Fruit fly (Drosophila melanogaster) whole organism, prepupa: ENCODE data around the gene CG8326.

Experiments
- Blimp-1 ChIP-seq: fragments of 200-800 bp; sonication (Bioruptor generic); optimal IDR thresholded peaks from 3 replicates; lab custom pipeline; 2017; ENCODE audit warnings: missing biosample characterization, missing genetic modification characterization, mild to moderate bottlenecking, moderate library complexity, missing genetic modification reagents
- CG10631 ChIP-seq: fragments of 200-800 bp; sonication (Bioruptor generic); optimal IDR thresholded peaks from 2 replicates; lab custom pipeline; 2016; ENCODE audit warnings: missing biosample characterization, missing genetic modification characterization
- CG10669 ChIP-seq: fragments of 200-800 bp; sonication (Bioruptor generic); optimal IDR thresholded peaks from 3 replicates; lab custom pipeline; 2018; ENCODE audit warnings: missing biosample characterization, mild to moderate bottlenecking, missing genetic modification characterization, moderate library complexity
- CG11294 ChIP-seq: fragments of 200-800 bp; sonication (Bioruptor generic); IDR thresholded peaks from 2 replicates; pipeline ENCODE4 v1.3.6; 2022; ENCODE audit warnings: missing biosample characterization, missing genetic modification characterization
- CG11762 ChIP-seq: fragments of 200-800 bp; sonication (Bioruptor generic); optimal IDR thresholded peaks from 3 replicates; lab custom pipeline; 2016; ENCODE audit warnings: missing biosample characterization, missing genetic modification characterization; ENCODE audit not compliant: insufficient read depth
- CG11902 ChIP-seq: fragments of 200-800 bp; sonication (Bioruptor generic); optimal IDR thresholded peaks from 3 replicates; lab custom pipeline; 2016; ENCODE audit warnings: missing biosample characterization, missing genetic modification characterization
- CG15336 ChIP-seq: fragments of 200-800 bp; sonication (Bioruptor generic); IDR thresholded peaks from 2 replicates; pipeline ENCODE4 v1.3.6; 2022; ENCODE audit warnings: missing biosample characterization, missing genetic modification characterization
- CG16779 ChIP-seq: fragments of 200-800 bp; sonication (Bioruptor generic); optimal IDR thresholded peaks from 3 replicates; lab custom pipeline; 2017; ENCODE audit warnings: missing biosample characterization, mild to moderate bottlenecking, missing genetic modification characterization
- CG3032 ChIP-seq: fragments of 200-800 bp; optimal IDR thresholded peaks from 2 replicates; lab custom pipeline; 2019; ENCODE audit warnings: missing biosample characterization, mild to moderate bottlenecking, missing genetic modification characterization, moderate library complexity
- CG31627 ChIP-seq: fragments of 200-800 bp; sonication (Bioruptor generic); optimal IDR thresholded peaks from 3 replicates; lab custom pipeline; 2016; ENCODE audit warnings: missing biosample characterization, missing genetic modification characterization
- CG32006 ChIP-seq: fragments of 200-800 bp; sonication (Bioruptor generic); optimal IDR thresholded peaks from 3 replicates; lab custom pipeline; 2017; ENCODE audit warnings: missing biosample characterization, mild to moderate bottlenecking, missing genetic modification characterization
- CG34406 ChIP-seq: fragments of 200-800 bp; sonication (Bioruptor generic); optimal IDR thresholded peaks from 3 replicates; lab custom pipeline; 2016; ENCODE audit warnings: missing biosample characterization, missing genetic modification characterization
- CG3919 ChIP-seq: fragments of 200-800 bp; sonication (Bioruptor generic); optimal IDR thresholded peaks from 3 replicates; lab custom pipeline; 2016; ENCODE audit warnings: missing biosample characterization, missing genetic modification characterization
- CG6163 ChIP-seq: fragments of 200-800 bp; sonication (Bioruptor generic); IDR thresholded peaks from 3 replicates; pipeline ENCODE4 v1.3.6; 2022; ENCODE audit warnings: missing biosample characterization, missing genetic modification characterization
- CG6792 ChIP-seq: fragments of 200-800 bp; sonication (Bioruptor generic); optimal IDR thresholded peaks from 3 replicates; lab custom pipeline; 2016; ENCODE audit warnings: missing biosample characterization, missing genetic modification characterization
- CG6854 ChIP-seq: fragments of 200-800 bp; sonication (Bioruptor generic); optimal IDR thresholded peaks from 2 replicates; lab custom pipeline; 2017; ENCODE audit warnings: missing biosample characterization, mild to moderate bottlenecking, missing genetic modification characterization
- CG7368 ChIP-seq: fragments of 200-800 bp; sonication (Bioruptor generic); optimal IDR thresholded peaks from 3 replicates; lab custom pipeline; 2016; ENCODE audit warnings: missing biosample characterization, missing genetic modification characterization
- CG8632 ChIP-seq: fragments of 200-800 bp; sonication (Bioruptor generic); optimal IDR thresholded peaks from 3 replicates; lab custom pipeline; 2016; ENCODE audit warnings: missing biosample characterization, missing genetic modification characterization
- Eip78C ChIP-seq: fragments of 200-800 bp; sonication (Bioruptor generic); peaks from one replicate; lab custom pipeline; 2016; ENCODE audit warnings: missing biosample characterization, missing genetic modification characterization
- Eip93F ChIP-seq: fragments of 200-800 bp; sonication (Bioruptor generic); optimal IDR thresholded peaks from 2 replicates; lab custom pipeline; 2016; ENCODE audit warnings: missing biosample characterization, mild to moderate bottlenecking, missing genetic modification characterization
- Ets96B ChIP-seq: fragments of 200-800 bp; optimal IDR thresholded peaks from 2 replicates; lab custom pipeline; 2019; ENCODE audit warnings: missing biosample characterization, mild to moderate bottlenecking, missing genetic modification characterization, moderate library complexity
- Gug ChIP-seq: fragments of 200-800 bp; sonication (Bioruptor generic); IDR thresholded peaks from 2 replicates; pipeline ENCODE4 v1.3.6; 2022; ENCODE audit warnings: missing biosample characterization, missing genetic modification characterization
- Lpt ChIP-seq: fragments of 200-800 bp; sonication (Bioruptor generic); optimal IDR thresholded peaks from 3 replicates; lab custom pipeline; 2016; ENCODE audit warnings: missing biosample characterization, missing genetic modification characterization
- Met ChIP-seq: fragments of 200-800 bp; sonication (Bioruptor generic); optimal IDR thresholded peaks from 3 replicates; lab custom pipeline; 2016; ENCODE audit warnings: missing biosample characterization, missing genetic modification characterization
- OdsH ChIP-seq: fragments of 200-800 bp; sonication (Bioruptor generic); optimal IDR thresholded peaks from 3 replicates; lab custom pipeline; 2016; ENCODE audit warnings: missing biosample characterization, missing genetic modification characterization
- Smox ChIP-seq: fragments of 200-800 bp; sonication (Bioruptor generic); optimal IDR thresholded peaks from 3 replicates; lab custom pipeline; 2016; ENCODE audit warnings: missing biosample characterization, missing genetic modification characterization
- Sox102F ChIP-seq: fragments of 200-800 bp; sonication (Bioruptor generic); optimal IDR thresholded peaks from 2 replicates; lab custom pipeline; 2016; ENCODE audit warnings: missing biosample characterization, mild to moderate bottlenecking, missing genetic modification characterization
- Sox15 ChIP-seq: fragments of 200-800 bp; sonication (Bioruptor generic); optimal IDR thresholded peaks from 3 replicates; lab custom pipeline; 2016; ENCODE audit warnings: missing biosample characterization, missing genetic modification characterization
- achi ChIP-seq: fragments of 200-800 bp; sonication (Bioruptor generic); optimal IDR thresholded peaks from 3 replicates; lab custom pipeline; 2016; ENCODE audit warnings: missing biosample characterization, missing genetic modification characterization
- cyc ChIP-seq: fragments of 200-800 bp; sonication (Bioruptor generic); optimal IDR thresholded peaks from 3 replicates; lab custom pipeline; 2016; ENCODE audit warnings: missing biosample characterization, missing genetic modification characterization
- dac ChIP-seq: fragments of 200-800 bp; sonication (Bioruptor generic); optimal IDR thresholded peaks from 2 replicates; lab custom pipeline; 2017; ENCODE audit warnings: missing biosample characterization, mild to moderate bottlenecking, missing genetic modification characterization
- dsx ChIP-seq: fragments of 200-800 bp; optimal IDR thresholded peaks from 3 replicates; lab custom pipeline; 2019; ENCODE audit warnings: missing biosample characterization, mild to moderate bottlenecking, missing genetic modification characterization, moderate library complexity; ENCODE audit not compliant: poor library complexity, severe bottlenecking
- eg ChIP-seq: fragments of 200-800 bp; sonication (Bioruptor generic); IDR thresholded peaks from 3 replicates; pipeline ENCODE4 v1.3.6; 2022; ENCODE audit warnings: missing biosample characterization, missing genetic modification characterization
- fd85E ChIP-seq: fragments of 200-800 bp; sonication (Bioruptor generic); optimal IDR thresholded peaks from 3 replicates; lab custom pipeline; 2016; ENCODE audit warnings: missing biosample characterization, missing genetic modification characterization
- fkh ChIP-seq: fragments of 200-800 bp; sonication (Bioruptor generic); optimal IDR thresholded peaks from 3 replicates; lab custom pipeline; 2017; ENCODE audit warnings: missing biosample characterization, mild to moderate bottlenecking, missing genetic modification characterization, moderate library complexity
- lz ChIP-seq: fragments of 200-800 bp; sonication (Bioruptor generic); optimal IDR thresholded peaks from 3 replicates; lab custom pipeline; 2016; ENCODE audit warnings: missing biosample characterization, missing genetic modification characterization
- net ChIP-seq: fragments of 200-800 bp; sonication (Bioruptor generic); optimal IDR thresholded peaks from 3 replicates; lab custom pipeline; 2016; ENCODE audit warnings: missing biosample characterization, missing genetic modification characterization
- pdm3 ChIP-seq: fragments of 200-800 bp; sonication (Bioruptor generic); optimal IDR thresholded peaks from 3 replicates; lab custom pipeline; 2016; ENCODE audit warnings: missing biosample characterization, missing genetic modification characterization
- ss ChIP-seq, 2 experiments: fragments of 200-800 bp; sonication (Bioruptor generic); optimal IDR thresholded peaks; 2 replicates in 1 of 2; 3 replicates in 1 of 2; lab custom pipeline; 2017 to 2018; ENCODE audit warnings: mild to moderate bottlenecking in 2 of 2, missing biosample characterization in 2 of 2, missing genetic modification characterization in 2 of 2, moderate library complexity in 1 of 2
- svp ChIP-seq: fragments of 200-800 bp; sonication (Bioruptor generic); peaks from one replicate; lab custom pipeline; 2016; ENCODE audit warnings: missing biosample characterization, missing genetic modification characterization
- topi ChIP-seq: fragments of 200-800 bp; sonication (Bioruptor generic); optimal IDR thresholded peaks from 3 replicates; lab custom pipeline; 2016; ENCODE audit warnings: missing biosample characterization, missing genetic modification characterization
- vri ChIP-seq: fragments of 200-800 bp; sonication (Bioruptor generic); optimal IDR thresholded peaks from 3 replicates; lab custom pipeline; 2016; ENCODE audit warnings: missing biosample characterization, mild to moderate bottlenecking, missing genetic modification characterization

The CG8326 gene

dm6 chrX:17595822-17596221 lies 33.5 kb downstream of the CG8326 start (continued):
- TF ChIP-seq CG6792 (peak; percentile 80), CG11902 (GFP tag; lab: Kevin White, UChicago) (peak; percentile 73), pdm3 (GFP tag; lab: Kevin White, UChicago) (peak; percentile 82), ss (GFP tag; optimal IDR thresholded peaks at IDR 0.05; lab: Kevin White, UChicago) (peak; percentile 29 to 73), dsx (GFP tag; lab: Kevin White, UChicago) (peak; percentile 67), CG11762 (peak; percentile 51), lz (GFP tag; lab: Kevin White, UChicago) (peak; percentile 83), Blimp-1 (GFP tag; lab: Kevin White, UChicago) (peak; percentile 42), CG32006 (GFP tag; lab: Kevin White, UChicago) (peak; percentile 73), CG15336 (peak; percentile 75), CG7368 (GFP tag; lab: Kevin White, UChicago) (peak; percentile 69), CG6854 (GFP tag; lab: Kevin White, UChicago) (peak; percentile 59), net (GFP tag; lab: Kevin White, UChicago) (peak; percentile 82), OdsH (peak; percentile 85), CG10631 (peak; percentile 82), CG34406 (GFP tag; lab: Kevin White, UChicago) (peak; percentile 79), CG6163 (GFP tag; lab: Robert Waterston, UW) (peak; percentile 82), Eip78C (GFP tag; lab: Kevin White, UChicago) (peak; percentile 95), Smox (GFP tag; lab: Kevin White, UChicago) (peak; percentile 81), svp (GFP tag; lab: Kevin White, UChicago) (peak; percentile 91), vri (GFP tag; lab: Kevin White, UChicago) (peak; percentile 75), CG16779 (tag; lab: Kevin White, UChicago) (no peak), dac (peak; percentile 17), Gug (GFP tag; lab: Robert Waterston, UW) (peak; percentile 50; the same call in 1 of the 2 replicates), CG8632 (GFP tag; lab: Kevin White, UChicago) (peak; percentile 81)
- TF ChIP-seq, all 60 proteins: peak for 55

dm6 chrX:17594745-17595144 lies 34.5 kb downstream of the CG8326 start:
- TF ChIP-seq CG10669 (GFP tag; lab: Kevin White, UChicago) (peak; percentile 23), CG6163 (GFP tag; lab: Robert Waterston, UW) (peak; percentile 47; the same call in 1 of the 3 replicates), Ets96B (tag; lab: Kevin White, UChicago) (peak; percentile 20), svp (GFP tag; lab: Kevin White, UChicago) (peak; percentile 62), dsx (GFP tag; lab: Kevin White, UChicago) (peak; percentile 38), ss (GFP tag; optimal IDR thresholded peaks at IDR 0.05; lab: Kevin White, UChicago) (peak in 1 of 2 experiments; percentile 19), fd85E (no peak), CG10631 (peak; percentile 23), eg (GFP tag; lab: Robert Waterston, UW) (0 out of 3 replicates have a peak, but pooled peaks have one; percentile 30), Lpt (GFP tag; lab: Kevin White, UChicago) (no peak), CG11294 (no peak), cyc (GFP tag; lab: Kevin White, UChicago) (no peak), CG15336 (peak; percentile 60), CG3919 (GFP tag; lab: Kevin White, UChicago) (peak; percentile 18), pdm3 (GFP tag; lab: Kevin White, UChicago) (peak; percentile 16), topi (GFP tag; lab: Kevin White, UChicago) (peak; percentile 5), fkh (GFP tag; lab: Kevin White, UChicago) (no peak), Eip78C (GFP tag; lab: Kevin White, UChicago) (peak; percentile 82), Met (GFP tag; lab: Kevin White, UChicago) (no peak), OdsH (no peak), Sox102F (GFP tag; lab: Kevin White, UChicago) (no peak), CG3032 (tag; lab: Kevin White, UChicago) (peak; percentile 16)

DNA sequence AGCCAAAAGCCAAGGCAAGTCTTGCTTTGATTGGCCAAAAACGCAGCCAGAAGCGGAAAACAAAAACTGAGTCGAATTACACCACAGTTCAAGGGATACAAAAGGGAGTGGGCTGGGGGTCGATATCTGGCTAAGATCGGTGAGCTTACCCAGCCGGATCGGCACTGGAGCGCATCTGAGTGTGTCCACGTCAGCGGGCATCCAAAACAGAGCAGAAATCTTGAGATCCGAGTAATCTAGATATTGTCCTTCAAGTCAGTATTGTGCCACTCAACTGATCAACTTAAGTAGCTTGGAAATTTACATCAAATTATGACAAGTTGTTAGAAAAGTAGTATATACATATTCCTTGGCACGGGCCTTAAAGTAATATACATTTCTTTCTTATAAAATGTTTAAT lies 40.7 kb downstream of the CG8326 start, which contains the start of gene CG12992:
TSS of gene CG12992 (plus strand) at position 301 of the 400 bp plus-strand sequence.
- TF ChIP-seq CG11762 = no peak
- no peak for TF ChIP-seq achi (GFP tag; lab: Kevin White, UChicago)
- TF ChIP-seq Ets96B (tag; lab: Kevin White, UChicago) = no peak
- TF ChIP-seq pdm3 (GFP tag; lab: Kevin White, UChicago) = no peak
- no peak for TF ChIP-seq CG6792
- no peak for TF ChIP-seq cyc (GFP tag; lab: Kevin White, UChicago)
- TF ChIP-seq Eip93F (GFP tag; lab: Kevin White, UChicago) = no peak
- TF ChIP-seq CG3032 (tag; lab: Kevin White, UChicago) = no peak
- no peak for TF ChIP-seq svp (GFP tag; lab: Kevin White, UChicago)
- no peak for TF ChIP-seq dac
- TF ChIP-seq Sox15 (GFP tag; lab: Kevin White, UChicago) = no peak
- TF ChIP-seq CG31627 = no peak
